Worm (Caenorhabditis elegans) whole organism, dauer: ENCODE data around the gene spe-10.

ENCODE experiments used
- unc-62 ChIP-seq: sonication (generic microtip); optimal IDR thresholded peaks from 2 replicates; lab custom pipeline; 2017; ENCODE audit warnings: missing biosample characterization, missing genetic modification reagents, missing genetic modification characterization

spe-10 gene

DNA sequence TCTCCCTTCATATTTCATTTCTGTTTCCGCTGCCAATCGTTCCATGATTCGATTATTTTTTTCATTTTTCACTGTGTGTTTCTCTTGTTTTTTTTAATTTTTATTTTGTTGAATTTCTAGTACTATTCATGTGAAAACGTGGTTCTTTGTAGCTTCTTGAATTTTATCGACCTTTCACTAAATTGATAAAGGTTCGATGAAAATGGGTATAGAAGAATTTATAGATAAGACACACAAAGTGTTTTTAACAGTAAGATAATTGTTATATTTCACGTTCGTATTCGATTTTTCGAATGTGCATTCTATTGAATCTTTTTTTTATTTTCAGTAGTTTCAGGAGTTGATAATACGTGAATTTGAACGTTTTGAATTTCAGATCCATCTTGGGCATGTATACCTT is 12.1 kb upstream of the spe-10 start, which contains the start of gene ugt-49:
TSS of gene ugt-49 (plus strand) at position 371 of the 400 bp plus-strand sequence.
- TF ChIP-seq unc-62 = no peak

ce11 chrV:10379293-10379692 is 4.8 kb upstream of the spe-10 start, which contains the start of gene AC3.12:
AC3.12 (minus strand) TSS chrV:10379393.
- TF ChIP-seq unc-62 = no peak

DNA sequence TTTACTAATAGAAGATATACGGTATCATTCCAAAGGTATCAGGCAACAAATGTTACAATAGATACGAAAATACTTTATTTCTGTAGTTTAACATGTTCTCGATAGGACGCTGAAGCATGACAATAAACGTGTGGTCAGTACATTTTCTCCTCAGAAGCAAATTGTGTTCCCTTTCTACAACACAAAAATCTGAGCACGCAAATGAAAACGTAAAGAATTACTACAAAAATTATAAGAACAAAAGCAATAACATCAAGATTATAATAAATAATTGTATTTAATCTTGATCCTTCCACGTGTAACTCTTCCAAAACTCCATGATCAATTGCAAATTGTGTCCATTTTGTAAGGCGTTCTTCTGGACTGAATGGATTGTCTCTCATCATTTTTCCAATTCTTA is 4.3 kb upstream of the spe-10 start:
- no peak for TF ChIP-seq unc-62

DNA sequence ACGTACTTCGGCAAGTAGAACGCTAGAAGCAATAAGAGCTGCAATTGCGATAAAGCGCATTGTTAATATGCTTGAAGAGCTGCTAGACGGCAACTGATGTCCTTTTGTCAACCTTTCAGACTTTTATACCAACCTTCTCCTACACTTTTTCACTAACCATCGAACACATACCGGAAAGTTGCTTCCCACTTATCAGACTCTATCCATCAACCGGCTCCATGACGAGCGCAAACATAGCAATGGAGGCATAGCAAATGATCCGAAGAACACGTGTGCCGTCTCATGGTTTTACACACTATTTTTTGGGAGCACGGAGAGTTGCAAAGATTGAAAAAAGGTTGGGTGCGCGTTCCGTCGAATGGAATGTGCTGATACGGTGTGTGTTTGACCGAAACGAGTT is 2.3 kb upstream of the spe-10 start, which contains the start of gene abu-1:
TSS of gene abu-1 (minus strand) at position 101 of the 400 bp plus-strand sequence.
- TF ChIP-seq unc-62 = no peak

DNA sequence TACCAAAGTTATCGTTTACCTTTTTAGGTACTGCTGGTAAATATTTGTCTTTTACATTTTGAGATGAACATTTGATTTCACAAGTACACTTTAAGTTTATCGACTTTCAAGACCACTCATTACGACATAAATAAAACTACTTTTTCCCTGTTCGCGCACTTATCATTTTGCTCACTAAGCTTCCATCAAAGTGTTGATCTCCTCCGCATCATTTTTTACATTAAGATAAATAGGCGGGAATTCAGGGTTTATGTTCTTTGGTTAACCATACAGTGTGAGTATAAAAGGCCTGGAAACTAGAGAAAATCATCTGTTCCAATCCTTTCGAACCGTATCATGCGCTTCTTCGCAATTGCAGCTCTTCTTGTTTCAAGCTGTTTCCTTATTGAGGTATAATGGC is 1.9 kb upstream of the spe-10 start, which contains the start of gene pqn-2:
TSS of gene pqn-2 (plus strand) at position 301 of the 400 bp plus-strand sequence.
- TF ChIP-seq unc-62 = no peak

DNA sequence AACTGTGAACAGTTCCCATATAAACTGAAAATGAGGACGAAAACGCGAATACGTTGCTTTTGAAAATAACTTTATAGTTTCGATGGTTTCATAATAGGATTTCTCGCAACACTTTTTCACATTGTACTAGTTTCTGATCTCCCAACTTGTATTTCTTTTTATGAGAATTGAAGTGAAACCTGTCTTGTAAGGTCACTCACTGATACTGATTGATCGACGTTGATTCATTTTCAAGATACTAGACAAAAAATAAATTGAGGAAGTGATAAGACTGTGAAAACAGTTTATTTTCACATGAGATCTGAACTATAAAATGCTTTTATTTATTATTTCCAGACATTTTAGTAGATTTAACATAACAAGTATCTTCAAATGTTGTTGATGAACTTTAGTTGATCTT is 3.4 kb downstream of the spe-10 start:
- no peak for TF ChIP-seq unc-62

ce11 chrV:10388318-10388717 is 4.3 kb downstream of the spe-10 start, which contains the start of gene AC3.5:
AC3.5 (plus strand) TSS chrV:10388527.
- TF ChIP-seq unc-62 = no peak

DNA sequence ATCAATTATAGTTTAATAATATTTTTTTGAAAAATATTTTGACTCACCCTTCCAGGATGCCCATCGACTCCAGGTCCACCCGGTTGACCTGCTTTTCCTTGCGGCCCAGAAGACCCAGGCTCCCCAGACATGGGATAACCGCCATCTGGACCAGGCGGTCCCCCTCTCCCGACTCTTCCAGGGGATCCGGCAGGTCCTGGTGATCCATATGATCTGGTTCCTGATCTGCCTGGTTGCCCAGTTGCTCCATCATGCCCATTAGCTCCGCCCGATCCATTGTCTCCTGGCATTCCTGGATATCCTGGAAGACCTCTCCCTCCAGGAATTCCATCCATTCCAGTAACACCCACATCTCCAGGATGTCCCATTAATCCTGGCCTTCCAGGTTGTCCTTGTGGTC is 9.7 kb downstream of the spe-10 start:
- no peak for TF ChIP-seq unc-62

ce11 chrV:10395173-10395766 is 11.2 kb downstream of the spe-10 start, which contains the start of the genes col-151 and ugt-1:
col-151 (minus strand) TSS chrV:10395223.
ugt-1 (plus strand) TSS chrV:10395663.
- TF ChIP-seq unc-62 = no peak

ce11 chrV:10398431-10398830 is 14.4 kb downstream of the spe-10 start, which contains the start of gene ugt-2:
ugt-2 (plus strand) TSS chrV:10398801.
- no peak for TF ChIP-seq unc-62

DNA sequence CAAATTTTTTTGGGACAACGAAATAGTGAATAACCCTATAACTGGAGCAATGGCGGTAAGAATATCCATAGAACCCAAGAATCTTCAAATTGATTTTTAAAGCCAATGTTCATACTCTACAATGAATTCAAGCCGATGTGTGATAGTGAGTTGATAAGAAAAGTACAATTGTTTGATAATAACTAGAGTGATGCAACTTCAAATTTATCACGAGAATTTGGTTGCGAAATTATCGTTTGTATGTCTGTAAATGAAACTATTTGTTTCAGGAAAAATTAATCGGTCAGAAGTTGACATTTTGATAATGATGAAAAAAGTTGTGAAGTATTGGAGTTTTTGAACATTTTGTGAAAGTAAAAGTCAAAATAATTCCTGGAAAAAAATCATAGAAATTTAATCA is 15.2 kb downstream of the spe-10 start:
- TF ChIP-seq unc-62 = no peak

DNA sequence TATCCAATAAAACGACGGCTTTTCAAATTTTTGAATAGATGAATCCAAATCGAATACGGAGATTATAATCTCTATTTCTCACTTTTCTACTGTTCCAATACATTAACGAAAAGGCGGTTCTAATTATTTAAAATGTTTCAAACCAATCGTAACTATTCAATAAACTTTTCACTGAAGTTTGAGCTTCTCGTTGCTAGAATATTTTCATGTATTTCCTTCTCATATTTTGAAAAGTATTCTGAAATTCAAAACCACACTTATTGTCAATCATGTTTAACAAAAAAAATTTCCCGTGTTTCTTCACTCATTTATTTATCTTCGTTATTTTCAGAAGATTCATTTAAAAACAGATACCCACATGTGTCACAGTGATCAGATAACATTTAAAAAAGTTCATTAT is 18.8 kb downstream of the spe-10 start, which contains the start of gene F15H10.8:
TSS of gene F15H10.8 (minus strand) at position 101 of the 400 bp plus-strand sequence.
- TF ChIP-seq unc-62 = no peak

- no peak for TF ChIP-seq unc-62
Observed at ce11 chrV:10404701-10405100, 20.7 kb downstream of the spe-10 start.

ce11 chrV:10406313-10406712 is 22.3 kb downstream of the spe-10 start, which contains the start of gene F15H10.7:
F15H10.7 (minus strand) TSS chrV:10406413.
- no peak for TF ChIP-seq unc-62

DNA sequence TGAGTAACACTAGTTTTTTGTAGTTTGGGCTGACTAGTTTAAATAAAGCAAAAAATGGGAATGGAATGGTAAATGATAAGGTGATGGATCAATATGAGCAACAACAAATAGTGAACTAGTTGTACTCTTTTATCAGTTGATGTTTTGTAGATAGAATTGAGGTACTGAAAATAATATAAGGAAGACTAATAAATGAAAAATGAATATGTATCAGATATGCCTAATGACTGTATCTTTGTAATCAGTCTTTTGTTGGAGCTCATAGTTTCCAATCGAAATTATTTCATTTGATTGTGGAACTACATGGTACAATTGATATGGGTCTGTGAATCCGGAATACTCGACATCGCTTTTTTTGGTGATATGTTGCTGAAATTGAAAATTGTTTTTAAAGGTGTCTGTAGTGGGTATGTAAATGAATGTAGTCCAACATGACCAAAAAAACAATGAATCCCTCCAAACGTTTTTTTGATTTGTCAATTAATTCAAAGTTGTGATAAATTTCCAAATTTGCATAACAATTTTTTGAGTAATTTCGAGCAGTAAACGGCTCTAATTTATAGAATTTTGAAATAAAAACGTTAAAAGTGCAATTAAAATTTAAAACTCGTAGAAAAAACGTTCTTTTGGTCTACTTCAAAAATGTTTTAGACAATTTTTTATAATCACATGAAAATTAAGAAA is 26.1 kb downstream of the spe-10 start, which contains the start of gene F15H10.12:
TSS of gene F15H10.12 (minus strand) at position 51 of the 684 bp plus-strand sequence.
- no peak for TF ChIP-seq unc-62

- TF ChIP-seq unc-62 = no peak
Observed at ce11 chrV:10414610-10415009, 30.6 kb downstream of the spe-10 start, which contains the start of gene F15H10.9. F15H10.9 (minus strand) TSS chrV:10414710.

DNA sequence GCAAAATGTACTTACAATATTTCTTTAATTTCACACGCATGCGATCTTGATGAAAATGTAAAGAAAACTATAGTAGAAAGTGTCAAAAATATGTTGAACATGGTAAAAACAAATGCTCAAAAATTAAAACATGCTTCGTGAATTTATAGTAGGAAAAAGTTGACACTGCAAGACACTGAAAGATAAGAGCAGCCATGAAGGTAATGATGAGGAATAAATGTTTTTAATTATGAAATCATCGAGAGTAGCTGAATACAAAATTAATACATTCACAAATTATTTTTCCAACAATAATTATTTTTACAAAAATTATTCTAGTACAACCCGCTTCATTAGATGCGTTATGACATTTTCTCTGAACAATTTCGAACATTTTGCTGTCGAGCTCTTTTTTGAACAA is 32.9 kb downstream of the spe-10 start, which contains the start of gene F15H10.10:
TSS of gene F15H10.10 (minus strand) at position 101 of the 400 bp plus-strand sequence.
- TF ChIP-seq unc-62 = no peak
